Fruit fly (Drosophila melanogaster) whole organism, embryonic: Measurements from ENCODE around the gene CG8349.

ENCODE experiments used
- Asciz ChIP-seq: fragments of 200-800 bp; sonication (Bioruptor generic); optimal IDR thresholded peaks from 2 replicates; lab custom pipeline; 2017; ENCODE audit warnings: missing biosample characterization, mild to moderate bottlenecking, missing genetic modification characterization, missing genetic modification reagents
- Atf6 ChIP-seq: fragments of 200-800 bp; sonication (Bioruptor generic); IDR thresholded peaks from 2 replicates; pipeline ENCODE4 v1.3.6; 2022; ENCODE audit warnings: missing biosample characterization, missing genetic modification characterization
- Awh ChIP-seq: fragments of 200-800 bp; sonication (Bioruptor generic); IDR thresholded peaks from 2 replicates; pipeline ENCODE4, ENCODE4 v1.3.6; 2022; ENCODE audit warnings: missing biosample characterization, missing genetic modification characterization
- CG10147 ChIP-seq: fragments of 200-800 bp; sonication (Bioruptor generic); optimal IDR thresholded peaks from 2 replicates; lab custom pipeline; 2019; ENCODE audit warnings: missing biosample characterization, mild to moderate bottlenecking, missing genetic modification characterization, moderate library complexity
- CG10565 ChIP-seq: fragments of 200-800 bp; sonication (Bioruptor generic); optimal IDR thresholded peaks from 3 replicates; lab custom pipeline; 2016; ENCODE audit warnings: missing biosample characterization, mild to moderate bottlenecking, missing genetic modification characterization
- CG12659 ChIP-seq: fragments of 200-800 bp; sonication (Bioruptor generic); optimal IDR thresholded peaks from 3 replicates; lab custom pipeline; 2017; ENCODE audit warnings: mild to moderate bottlenecking, missing biosample characterization, missing genetic modification reagents, missing genetic modification characterization
- CG12744 ChIP-seq: fragments of 200-800 bp; sonication (Bioruptor generic); optimal IDR thresholded peaks from 2 replicates; lab custom pipeline; 2016; ENCODE audit warnings: missing biosample characterization, missing genetic modification characterization
- CG12769 ChIP-seq: fragments of 200-800 bp; sonication (Bioruptor generic); optimal IDR thresholded peaks from 2 replicates; lab custom pipeline; 2019; ENCODE audit warnings: missing biosample characterization, mild to moderate bottlenecking, missing genetic modification characterization, moderate library complexity
- CG13123 ChIP-seq: fragments of 200-800 bp; sonication (Bioruptor generic); optimal IDR thresholded peaks from 2 replicates; lab custom pipeline; 2016; ENCODE audit warnings: missing biosample characterization, missing genetic modification characterization
- CG14710 ChIP-seq: fragments of 200-800 bp; sonication (Bioruptor generic); optimal IDR thresholded peaks from 3 replicates; lab custom pipeline; 2019; ENCODE audit warnings: missing biosample characterization, mild to moderate bottlenecking, missing genetic modification characterization, moderate library complexity
- CG14965 ChIP-seq: fragments of 200-800 bp; sonication (Bioruptor generic); optimal IDR thresholded peaks from 2 replicates; lab custom pipeline; 2016; ENCODE audit warnings: missing biosample characterization, missing genetic modification characterization, borderline replicate concordance
- CG15269 ChIP-seq: fragments of 200-800 bp; sonication (Bioruptor generic); optimal IDR thresholded peaks from 2 replicates; lab custom pipeline; 2018; ENCODE audit warnings: missing biosample characterization, mild to moderate bottlenecking, missing genetic modification characterization, moderate library complexity
- CG15601 ChIP-seq: fragments of 200-800 bp; sonication (Bioruptor generic); optimal IDR thresholded peaks from 3 replicates; lab custom pipeline; 2019; ENCODE audit warnings: missing biosample characterization, mild to moderate bottlenecking, missing genetic modification characterization, moderate library complexity
- CG1602 ChIP-seq: fragments of 200-800 bp; sonication (Bioruptor generic); optimal IDR thresholded peaks from 3 replicates; lab custom pipeline; 2016; ENCODE audit warnings: missing biosample characterization, missing genetic modification characterization
- CG17829 ChIP-seq: fragments of 200-800 bp; optimal IDR thresholded peaks from 2 replicates; lab custom pipeline; 2019; ENCODE audit warnings: missing biosample characterization, mild to moderate bottlenecking, missing genetic modification characterization, moderate library complexity
- CG18619 ChIP-seq: fragments of 200-800 bp; sonication (Bioruptor generic); optimal IDR thresholded peaks from 3 replicates; lab custom pipeline; 2017; ENCODE audit warnings: missing biosample characterization, mild to moderate bottlenecking, missing genetic modification characterization
- CG2202 ChIP-seq: fragments of 200-800 bp; sonication (Bioruptor generic); optimal IDR thresholded peaks from 2 replicates; lab custom pipeline; 2018; ENCODE audit warnings: missing biosample characterization, mild to moderate bottlenecking, missing genetic modification characterization
- CG32772 ChIP-seq: fragments of 200-800 bp; sonication (Bioruptor generic); IDR thresholded peaks from 2 replicates; pipeline ENCODE4 v1.3.6; 2022; ENCODE audit warnings: missing biosample characterization, missing genetic modification characterization
- CG3838 ChIP-seq: fragments of 200-800 bp; sonication (Bioruptor generic); optimal IDR thresholded peaks from 3 replicates; lab custom pipeline; 2016; ENCODE audit warnings: missing biosample characterization, missing genetic modification characterization
- CG6654 ChIP-seq: fragments of 200-800 bp; sonication (Bioruptor generic); optimal IDR thresholded peaks from 2 replicates; lab custom pipeline; 2017; ENCODE audit warnings: missing biosample characterization, mild to moderate bottlenecking, missing genetic modification characterization
- CG6689 ChIP-seq: fragments of 200-800 bp; sonication (Bioruptor generic); IDR thresholded peaks from 2 replicates; pipeline ENCODE4 v1.3.6; 2022; ENCODE audit warnings: missing biosample characterization, missing genetic modification characterization
- CG7928 ChIP-seq: fragments of 200-800 bp; sonication (Bioruptor generic); optimal IDR thresholded peaks from 2 replicates; lab custom pipeline; 2017; ENCODE audit warnings: missing biosample characterization, mild to moderate bottlenecking, missing genetic modification characterization
- CG8924 ChIP-seq: fragments of 200-800 bp; optimal IDR thresholded peaks from 3 replicates; lab custom pipeline; 2019; ENCODE audit warnings: missing biosample characterization, mild to moderate bottlenecking, missing genetic modification characterization, moderate library complexity
- CG9932 ChIP-seq: fragments of 200-800 bp; sonication (Bioruptor generic); IDR thresholded peaks from 2 replicates; pipeline ENCODE4 v1.3.6; 2022; ENCODE audit warnings: missing biosample characterization, missing genetic modification characterization
- Dll ChIP-seq: fragments of 200-800 bp; sonication (Bioruptor generic); IDR thresholded peaks from 4 replicates; pipeline ENCODE4 v1.3.6; 2022; ENCODE audit warnings: missing biosample characterization, missing genetic modification characterization; ENCODE audit not compliant: partially characterized antibody
- Drgx ChIP-seq: fragments of 200-800 bp; sonication (Bioruptor generic); IDR thresholded peaks from 2 replicates; pipeline ENCODE4 v1.3.6; 2022; ENCODE audit warnings: missing biosample characterization, missing genetic modification characterization
- Ets97D ChIP-seq: fragments of 200-800 bp; sonication (Bioruptor generic); optimal IDR thresholded peaks from 3 replicates; lab custom pipeline; 2016; ENCODE audit warnings: missing biosample characterization, missing genetic modification characterization
- HHEX ChIP-seq: fragments of 200-800 bp; sonication (Bioruptor generic); optimal IDR thresholded peaks from 3 replicates; lab custom pipeline; 2017; ENCODE audit warnings: missing biosample characterization, mild to moderate bottlenecking, missing genetic modification characterization, missing genetic modification reagents
- Lpt ChIP-seq: fragments of >200 bp; optimal IDR thresholded peaks from 2 replicates; lab custom pipeline; 2018; ENCODE audit warnings: missing biosample characterization, missing genetic modification characterization
- MESR4 ChIP-seq: fragments of 200-800 bp; sonication (Bioruptor generic); optimal IDR thresholded peaks from 2 replicates; lab custom pipeline; 2018; ENCODE audit warnings: missing biosample characterization, mild to moderate bottlenecking, missing genetic modification characterization, moderate library complexity
- NC2β ChIP-seq: fragments of 200-800 bp; sonication (Bioruptor generic); optimal IDR thresholded peaks from 2 replicates; lab custom pipeline; 2016; ENCODE audit warnings: missing biosample characterization, missing genetic modification characterization
- Stat92E ChIP-seq, 3 experiments: fragments of >200 bp in 2 of 3; fragments of 200-800 bp in 1 of 3; sonication (Bioruptor generic) in 1 of 3; optimal IDR thresholded peaks; 2 replicates each; lab custom pipeline; 2017 to 2019; ENCODE audit warnings: missing biosample characterization in 3 of 3, missing genetic modification characterization in 3 of 3, mild to moderate bottlenecking in 1 of 3, moderate library complexity in 1 of 3
- chm ChIP-seq: fragments of 200-800 bp; sonication (Bioruptor generic); IDR thresholded peaks from 2 replicates; pipeline ENCODE4 v1.3.6; 2022; ENCODE audit warnings: missing biosample characterization, missing genetic modification characterization
- chn ChIP-seq: fragments of 200-800 bp; sonication (Bioruptor generic); optimal IDR thresholded peaks from 2 replicates; lab custom pipeline; 2016; ENCODE audit warnings: missing biosample characterization, missing genetic modification characterization
- dmrt99B ChIP-seq: fragments of 200-800 bp; sonication (Bioruptor generic); optimal IDR thresholded peaks from 2 replicates; lab custom pipeline; 2018; ENCODE audit warnings: missing biosample characterization, mild to moderate bottlenecking, missing genetic modification characterization, moderate library complexity
- dpn ChIP-seq, 2 experiments: fragments of 200-800 bp; sonication (Bioruptor generic); optimal IDR thresholded peaks; 3 replicates each; lab custom pipeline; 2016; ENCODE audit warnings: missing biosample characterization in 2 of 2, missing genetic modification characterization in 2 of 2
- dysf ChIP-seq: fragments of 200-800 bp; sonication (Bioruptor generic); IDR thresholded peaks from 3 replicates; pipeline ENCODE4 v1.3.6; 2022; ENCODE audit warnings: missing biosample characterization, missing genetic modification characterization
- fd102C ChIP-seq: fragments of 200-800 bp; sonication (Bioruptor generic); optimal IDR thresholded peaks from 2 replicates; lab custom pipeline; 2018; ENCODE audit warnings: missing biosample characterization, mild to moderate bottlenecking, missing genetic modification characterization, moderate library complexity
- ham ChIP-seq: fragments of 200-800 bp; sonication (Bioruptor generic); IDR thresholded peaks from 2 replicates; pipeline ENCODE4 v1.3.6; 2022; ENCODE audit warnings: missing biosample characterization, missing genetic modification characterization
- ind ChIP-seq: fragments of 200-800 bp; sonication (Bioruptor generic); optimal IDR thresholded peaks from 3 replicates; lab custom pipeline; 2016; ENCODE audit warnings: missing biosample characterization, missing genetic modification characterization
- nau ChIP-seq: fragments of 200-800 bp; sonication (Bioruptor generic); optimal IDR thresholded peaks from 3 replicates; lab custom pipeline; 2017; ENCODE audit warnings: missing biosample characterization, mild to moderate bottlenecking, missing genetic modification characterization, missing genetic modification reagents
- pros ChIP-seq: fragments of 200-800 bp; sonication (Bioruptor generic); optimal IDR thresholded peaks from 3 replicates; lab custom pipeline; 2019; ENCODE audit warnings: missing biosample characterization, mild to moderate bottlenecking, missing genetic modification characterization, moderate library complexity
- psq ChIP-seq: fragments of 200-800 bp; sonication (Bioruptor generic); optimal IDR thresholded peaks from 2 replicates; lab custom pipeline; 2017; ENCODE audit warnings: missing biosample characterization, missing genetic modification characterization
- repo ChIP-seq: fragments of 200-800 bp; sonication (Bioruptor generic); optimal IDR thresholded peaks from 2 replicates; lab custom pipeline; 2016; ENCODE audit warnings: missing biosample characterization, missing genetic modification characterization
- seq ChIP-seq: fragments of 200-800 bp; sonication (Bioruptor generic); IDR thresholded peaks from 2 replicates; pipeline ENCODE4 v1.3.6; 2022; ENCODE audit warnings: missing biosample characterization, missing genetic modification characterization
- sima ChIP-seq: fragments of 200-800 bp; sonication (Bioruptor generic); optimal IDR thresholded peaks from 2 replicates; lab custom pipeline; 2016; ENCODE audit warnings: missing biosample characterization, missing genetic modification characterization
- sisA ChIP-seq: fragments of 200-800 bp; sonication (Bioruptor generic); IDR thresholded peaks from 2 replicates; pipeline ENCODE4 v1.3.6; 2022; ENCODE audit warnings: missing biosample characterization, missing genetic modification characterization
- slp2 ChIP-seq: fragments of 200-800 bp; sonication (Bioruptor generic); optimal IDR thresholded peaks from 2 replicates; lab custom pipeline; 2016; ENCODE audit warnings: missing biosample characterization, missing genetic modification characterization
- twi ChIP-seq: fragments of 200-800 bp; optimal IDR thresholded peaks from 2 replicates; lab custom pipeline; 2019; ENCODE audit warnings: missing biosample characterization, mild to moderate bottlenecking, missing genetic modification characterization, moderate library complexity
- unpg ChIP-seq: fragments of 200-800 bp; sonication (Bioruptor generic); optimal IDR thresholded peaks from 3 replicates; lab custom pipeline; 2018; ENCODE audit warnings: missing biosample characterization, mild to moderate bottlenecking, missing genetic modification characterization, moderate library complexity
- zfh1 ChIP-seq: fragments of 200-800 bp; sonication (Bioruptor generic); IDR thresholded peaks from 3 replicates; pipeline ENCODE4 v1.3.6; 2022; ENCODE audit warnings: missing biosample characterization, missing genetic modification characterization

CG8349 gene

dm6 chr2L:8211070-8211469 lies 4.6 kb upstream of the CG8349 start, which contains the start of gene Ssb-c31a (continued):
- TF ChIP-seq CG10565 (GFP tag; lab: Kevin White, UChicago) (no peak), dysf (GFP tag; lab: Robert Waterston, UW) (peak; percentile 28; the same call in 1 of the 3 replicates), CG2202 (tag; lab: Kevin White, UChicago) (no peak), dpn (GFP tag; optimal IDR thresholded peaks at IDR 0.05; lab: Kevin White, UChicago) (peak; percentile 48 to 57), chn (GFP tag; lab: Kevin White, UChicago) (peak; percentile 52), nau (GFP tag; lab: Kevin White, UChicago) (peak; percentile 0), CG6654 (GFP tag; lab: Kevin White, UChicago) (no peak), pros (GFP tag; lab: Kevin White, UChicago) (no peak), CG12769 (peak; percentile 41), Atf6 (GFP tag; lab: Robert Waterston, UW) (peak; percentile 40; the same call in 1 of the 2 replicates), Ets97D (GFP tag; lab: Kevin White, UChicago) (peak; percentile 66), dmrt99B (tag; lab: Kevin White, UChicago) (peak; percentile 33), Dll (GFP tag; lab: Robert Waterston, UW) (peak; percentile 89), CG15269 (tag; lab: Kevin White, UChicago) (peak; percentile 44), Awh (GFP tag; lab: Robert Waterston, UW) (no peak), CG9932 (GFP tag; lab: Robert Waterston, UW) (peak; percentile 81), CG10147 (GFP tag; lab: Kevin White, UChicago) (peak; percentile 61), CG32772 (GFP tag; lab: Robert Waterston, UW) (no peak), CG17829 (tag; lab: Kevin White, UChicago) (peak; percentile 56), MESR4 (GFP tag; lab: Kevin White, UChicago) (peak; percentile 2), seq (GFP tag; lab: Robert Waterston, UW) (no peak), fd102C (GFP tag; lab: Kevin White, UChicago) (no peak), CG13123 (GFP tag; lab: Kevin White, UChicago) (peak; percentile 37), Drgx (GFP tag; lab: Robert Waterston, UW) (no peak), CG1602 (GFP tag; lab: Kevin White, UChicago) (peak; percentile 35), ham (GFP tag; lab: Robert Waterston, UW) (no peak), CG6689 (GFP tag; lab: Robert Waterston, UW) (peak; percentile 45), Stat92E (GFP tag; optimal IDR thresholded peaks at IDR 0.05; lab: Kevin White, UChicago) (no peak), ind (GFP tag; lab: Kevin White, UChicago) (peak; percentile 58), CG7928 (GFP tag; lab: Kevin White, UChicago) (no peak), slp2 (peak; percentile 25), psq (no peak), zfh1 (GFP tag; lab: Robert Waterston, UW) (peak; percentile 9; the same call in 1 of the 3 replicates), CG8924 (tag; lab: Kevin White, UChicago) (peak; percentile 23), CG14710 (peak; percentile 71), CG18619 (GFP tag; lab: Kevin White, UChicago) (peak; percentile 6), unpg (GFP tag; lab: Kevin White, UChicago) (peak; percentile 38), HHEX (GFP tag; lab: Kevin White, UChicago) (peak; percentile 51), repo (GFP tag; lab: Kevin White, UChicago) (peak; percentile 22), CG14965 (GFP tag; lab: Kevin White, UChicago) (no peak), Asciz (GFP tag; lab: Kevin White, UChicago) (no peak), CG3838 (no peak), sima (GFP tag; lab: Kevin White, UChicago) (no peak), CG12659 (peak; percentile 73), twi (tag; lab: Kevin White, UChicago) (peak; percentile 46), NC2β (GFP tag; lab: Kevin White, UChicago) (peak; percentile 27), CG15601 (tag; lab: Kevin White, UChicago) (peak; percentile 46), Lpt (GFP tag; lab: Kevin White, UChicago) (no peak), CG12744 (GFP tag; lab: Kevin White, UChicago) (peak; percentile 35), chm (GFP tag; lab: Robert Waterston, UW) (no peak), sisA (no peak)
